Worm (Caenorhabditis elegans) whole organism, L4 larva: ENCODE measurements around the gene mlt-4.
"Not testable (repeated sequence)": the region's sequence is repeated elsewhere in the genome, so short reads cannot be mapped to it uniquely, and the experiment has no call there.

Experiments
- D1046.2 ChIP-seq: fragments of 200-800 bp; sonication (Bioruptor generic); IDR thresholded peaks from 2 replicates; pipeline ENCODE4 v1.3.6; 2022; ENCODE audit warnings: missing genetic modification characterization, missing compliant biosample characterization
- F26F4.8 ChIP-seq: fragments of 200-800 bp; sonication (Bioruptor generic); conservative IDR thresholded peaks from 2 replicates; pipeline ENCODE4 v1.3.6; 2022; ENCODE audit warnings: missing genetic modification characterization, missing compliant biosample characterization
- F44E2.7 ChIP-seq: fragments of 200-800 bp; sonication (Bioruptor generic); IDR thresholded peaks from 2 replicates; pipeline ENCODE4 v2.1.2; 2022; ENCODE audit warnings: missing genetic modification characterization, missing compliant biosample characterization
- T26A8.4 ChIP-seq: fragments of 200-800 bp; sonication (Bioruptor generic); IDR thresholded peaks from 2 replicates; pipeline ENCODE4 v1.3.6; 2022; ENCODE audit warnings: missing genetic modification characterization, missing compliant biosample characterization
- Y48G9A.11 ChIP-seq: fragments of 200-800 bp; sonication (Bioruptor generic); IDR thresholded peaks from 2 replicates; pipeline ENCODE4 v1.3.6; 2022; ENCODE audit warnings: missing genetic modification reagents, missing genetic modification characterization, missing compliant biosample characterization
- aha-1 ChIP-seq: fragments of 150-350 bp; peaks from one replicate; lab custom pipeline; 2014; ENCODE audit warnings: missing biosample characterization, missing genetic modification characterization
- aly-2 ChIP-seq: sonication (generic microtip); optimal IDR thresholded peaks from 2 replicates; lab custom pipeline; 2018; ENCODE audit warnings: missing biosample characterization, missing genetic modification characterization
- ama-1 ChIP-seq: fragments of 150-350 bp; optimal IDR thresholded peaks from 2 replicates; lab custom pipeline; 2014; ENCODE audit warnings: inconsistent platforms, mixed read lengths
- ceh-28 ChIP-seq: fragments of 150-350 bp; optimal IDR thresholded peaks from 2 replicates; lab custom pipeline; 2014; ENCODE audit warnings: missing biosample characterization, missing genetic modification reagents, missing genetic modification characterization
- dmd-6 ChIP-seq: fragments of 200-800 bp; sonication (Bioruptor generic); IDR thresholded peaks from 2 replicates; pipeline ENCODE4 v1.3.6; 2022; ENCODE audit warnings: missing genetic modification reagents, missing genetic modification characterization, missing compliant biosample characterization
- dmd-8 ChIP-seq: fragments of 200-800 bp; sonication (Bioruptor generic); IDR thresholded peaks from 2 replicates; pipeline ENCODE4 v1.3.6; 2022; ENCODE audit warnings: missing genetic modification characterization, missing compliant biosample characterization
- dpl-1 ChIP-seq: fragments of 150-350 bp; optimal IDR thresholded peaks from 2 replicates; lab custom pipeline; 2014; ENCODE audit warnings: missing biosample characterization, missing genetic modification reagents, missing genetic modification characterization
- egl-27 ChIP-seq: sonication (generic microtip); optimal IDR thresholded peaks from 3 replicates; lab custom pipeline; 2017; ENCODE audit warnings: missing biosample characterization, missing genetic modification reagents, missing genetic modification characterization
- egl-43 ChIP-seq: fragments of 200-800 bp; sonication (Bioruptor generic); IDR thresholded peaks from 2 replicates; pipeline ENCODE4 v1.3.6; 2022; ENCODE audit warnings: missing genetic modification reagents, missing genetic modification characterization, missing compliant biosample characterization
- hlh-30 ChIP-seq: sonication (generic microtip); optimal IDR thresholded peaks from 2 replicates; lab custom pipeline; 2017; ENCODE audit warnings: antibody characterized with exemption, mild to moderate bottlenecking, missing genetic modification characterization, missing compliant biosample characterization; ENCODE audit not compliant: insufficient read depth
- jun-1 ChIP-seq: fragments of 150-350 bp; optimal IDR thresholded peaks from 2 replicates; lab custom pipeline; 2014; ENCODE audit warnings: missing biosample characterization, missing genetic modification reagents, missing genetic modification characterization
- lim-7 ChIP-seq: fragments of 200-800 bp; sonication (Bioruptor generic); IDR thresholded peaks from 2 replicates; pipeline ENCODE4 v1.3.6; 2022; ENCODE audit warnings: missing genetic modification characterization, missing compliant biosample characterization
- lin-1 ChIP-seq: fragments of 200-800 bp; sonication (Bioruptor generic); IDR thresholded peaks from 2 replicates; pipeline ENCODE4 v1.3.6; 2022; ENCODE audit warnings: missing genetic modification reagents, missing genetic modification characterization, missing compliant biosample characterization
- lin-13 ChIP-seq: fragments of 150-350 bp; optimal IDR thresholded peaks from 2 replicates; lab custom pipeline; 2014; ENCODE audit warnings: missing biosample characterization, missing genetic modification reagents, missing genetic modification characterization
- lin-39 ChIP-seq: fragments of 150-350 bp; optimal IDR thresholded peaks from 2 replicates; lab custom pipeline; 2014; ENCODE audit warnings: missing biosample characterization, missing genetic modification reagents, missing genetic modification characterization
- madf-5 ChIP-seq, 2 experiments: fragments of 200-800 bp; sonication (Bioruptor generic); IDR thresholded peaks; 2 replicates each; pipeline ENCODE4 v1.3.6; 2022; ENCODE audit warnings: missing compliant biosample characterization in 2 of 2, missing genetic modification characterization in 2 of 2
- mxl-3 ChIP-seq: fragments of 200-800 bp; sonication (Bioruptor generic); optimal IDR thresholded peaks from 2 replicates; lab custom pipeline; 2018; ENCODE audit warnings: mild to moderate bottlenecking, missing genetic modification characterization, missing compliant biosample characterization
- nhr-111 ChIP-seq: fragments of 200-800 bp; sonication (Bioruptor generic); optimal IDR thresholded peaks from 2 replicates; lab custom pipeline; 2018; ENCODE audit warnings: mild to moderate bottlenecking, missing genetic modification characterization, missing compliant biosample characterization
- nhr-25 ChIP-seq: sonication (generic microtip); optimal IDR thresholded peaks from 2 replicates; lab custom pipeline; 2017; ENCODE audit warnings: missing genetic modification characterization, mild to moderate bottlenecking, missing compliant biosample characterization, antibody characterized with exemption, moderate library complexity, borderline replicate concordance; ENCODE audit not compliant: insufficient read depth
- nhr-77 ChIP-seq: fragments of 150-350 bp; optimal IDR thresholded peaks from 2 replicates; lab custom pipeline; 2014; ENCODE audit warnings: missing biosample characterization, missing genetic modification characterization
- pha-4 ChIP-seq, 2 experiments: fragments of 150-350 bp in 1 of 2; fragments of 200-800 bp in 1 of 2; sonication (Bioruptor generic) in 1 of 2; IDR thresholded peaks in 1 of 2; optimal IDR thresholded peaks in 1 of 2; 2 replicates each; pipeline versions ENCODE4 v1.3.6 to Lab custom; 2014 to 2022; ENCODE audit warnings: missing genetic modification characterization in 2 of 2, missing genetic modification reagents in 2 of 2, missing biosample characterization in 1 of 2, missing compliant biosample characterization in 1 of 2
- pqm-1 ChIP-seq: sonication (generic microtip); optimal IDR thresholded peaks from 2 replicates; lab custom pipeline; 2017; ENCODE audit warnings: missing biosample characterization, missing genetic modification characterization
- rbr-2 ChIP-seq: sonication (generic microtip); optimal IDR thresholded peaks from 2 replicates; lab custom pipeline; 2016; ENCODE audit warnings: missing genotype, missing genetic modification characterization, missing compliant biosample characterization
- saeg-2 ChIP-seq: fragments of 200-800 bp; sonication (Bioruptor generic); IDR thresholded peaks from 2 replicates; pipeline ENCODE4 v1.3.6; 2022; ENCODE audit warnings: missing genetic modification reagents, missing genetic modification characterization, missing compliant biosample characterization
- sdz-12 ChIP-seq: fragments of 200-800 bp; sonication (Bioruptor generic); optimal IDR thresholded peaks from 2 replicates; lab custom pipeline; 2018; ENCODE audit warnings: mild to moderate bottlenecking, missing genetic modification characterization, missing compliant biosample characterization
- set-16 ChIP-seq: fragments of 200-800 bp; sonication (Bioruptor generic); IDR thresholded peaks from 2 replicates; pipeline ENCODE4 v1.3.6; 2022; ENCODE audit warnings: missing genetic modification reagents, missing genetic modification characterization, missing compliant biosample characterization
- snpc-4 ChIP-seq: fragments of 150-350 bp; optimal IDR thresholded peaks from 2 replicates; lab custom pipeline; 2014; ENCODE audit warnings: missing biosample characterization, missing genetic modification characterization
- spr-1 ChIP-seq: sonication (generic microtip); optimal IDR thresholded peaks from 2 replicates; lab custom pipeline; 2016; ENCODE audit warnings: mild to moderate bottlenecking, missing genetic modification characterization, missing compliant biosample characterization
- unc-130 ChIP-seq: sonication (generic microtip); optimal IDR thresholded peaks from 2 replicates; lab custom pipeline; 2016; ENCODE audit warnings: missing genetic modification reagents, missing genetic modification characterization, missing compliant biosample characterization
- unc-62 ChIP-seq, 3 experiments: fragments of 150-350 bp in 1 of 3; sonication (generic microtip); optimal IDR thresholded peaks in 2 of 3; peaks in 1 of 3; 1 replicate in 1 of 3; 2 replicates in 2 of 3; lab custom pipeline; 2014 to 2017; ENCODE audit warnings: missing biosample characterization in 3 of 3, missing genetic modification characterization in 3 of 3, missing genetic modification reagents in 3 of 3, missing genotype in 1 of 3

The mlt-4 gene

DNA sequence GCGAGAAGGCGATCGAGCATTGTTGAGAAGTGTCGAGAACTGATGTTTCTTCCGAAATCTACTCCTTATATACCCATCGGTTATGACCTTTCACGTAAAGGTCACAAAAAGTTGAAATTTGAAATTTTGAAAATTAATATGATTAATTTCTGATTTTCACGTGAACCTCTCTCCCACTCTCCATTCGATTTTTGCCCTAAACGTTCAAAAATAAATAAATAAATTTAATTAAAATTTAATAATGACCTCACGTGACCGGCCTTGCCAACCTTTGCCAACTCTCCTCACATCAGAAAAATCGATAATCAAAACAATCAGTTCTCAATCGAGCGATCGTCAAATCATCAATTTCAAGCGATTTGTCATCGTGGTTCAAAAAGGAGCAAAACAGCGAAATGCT, 28.2 kb upstream of the mlt-4 start, which contains the start of gene Y113G7C.1:
TSS of gene Y113G7C.1 (plus strand) at position 301 of the 400 bp plus-strand sequence.
- no peak for TF ChIP-seq nhr-77
- peak; percentile 15 for TF ChIP-seq aha-1 (tag; lab: Kevin White, UChicago)

DNA sequence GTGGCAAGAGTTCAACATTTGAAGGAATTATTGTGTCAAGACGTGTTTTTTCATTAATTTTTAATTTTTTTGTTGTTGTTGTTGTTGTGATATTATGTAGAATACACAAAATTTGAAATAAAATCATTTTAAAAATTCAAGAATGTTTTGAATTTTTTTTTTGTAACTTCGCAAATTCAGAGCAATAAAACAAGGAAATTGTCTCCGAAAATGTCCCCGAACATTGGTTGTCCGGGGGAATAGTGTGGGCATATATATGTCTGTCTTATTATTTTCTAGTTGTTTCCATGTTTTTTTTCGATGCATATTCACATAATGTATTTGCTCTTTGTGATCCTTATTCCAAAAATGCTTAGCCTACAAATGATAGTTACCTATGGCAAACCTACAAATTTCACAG, 22.3 kb upstream of the mlt-4 start, which contains the start of gene clec-262:
TSS of gene clec-262 (plus strand) at position 301 of the 400 bp plus-strand sequence.
- TF ChIP-seq pha-4 (GFP tag; IDR thresholded peaks at IDR 0.05; lab: Robert Waterston, UW) (no peak), pha-4 (tag; optimal IDR thresholded peaks at IDR 0.05; lab: Kevin White, UChicago) (no peak), aly-2 (tag; lab: Kevin White, UChicago) (no peak), egl-27 (tag; lab: Kevin White, UChicago) (no peak), Y48G9A.11 (GFP tag; lab: Robert Waterston, UW) (no peak), egl-43 (no peak), T26A8.4 (GFP tag; lab: Robert Waterston, UW) (no peak), dmd-8 (GFP tag; lab: Robert Waterston, UW) (no peak), lin-1 (no peak)

DNA sequence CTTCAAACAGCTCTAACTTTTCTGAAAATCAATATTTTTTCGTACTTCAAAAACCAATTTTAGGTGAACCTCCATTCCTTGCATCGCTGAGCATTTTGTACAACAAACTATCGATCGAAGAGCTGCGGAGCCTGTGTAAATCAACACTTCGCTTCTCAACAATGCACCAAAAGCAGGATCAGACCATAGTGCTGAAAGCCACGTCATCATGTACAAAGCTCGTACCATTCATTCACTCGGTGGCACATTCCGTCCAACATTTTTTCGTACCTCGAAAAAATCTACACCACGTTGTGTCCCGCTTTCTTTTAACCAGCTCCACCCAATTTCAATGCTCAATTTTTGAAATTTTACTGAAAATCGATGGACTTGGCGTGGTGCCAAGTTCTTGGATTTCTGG, 21.4 kb upstream of the mlt-4 start, which contains the start of gene ZC15.10:
TSS of gene ZC15.10 (plus strand) at position 162 of the 400 bp plus-strand sequence.
- 0 out of 2 replicates have a peak, but pooled peaks have one; percentile 53 for TF ChIP-seq F44E2.7 (GFP tag; lab: Robert Waterston, UW)
- peak in 1 of 2 experiments; percentile 67 for TF ChIP-seq unc-62 (GFP tag; optimal IDR thresholded peaks at IDR 0.05 in 1 of 2; lab: Kevin White, UChicago)
- no peak for TF ChIP-seq unc-62 (tag; optimal IDR thresholded peaks at IDR 0.05; lab: Kevin White, UChicago)
- TF ChIP-seq dmd-6 (GFP tag; lab: Robert Waterston, UW) = no peak
- no peak for TF ChIP-seq dpl-1 (GFP tag; lab: Kevin White, UChicago)
- no peak for TF ChIP-seq unc-130 (GFP tag; lab: Kevin White, UChicago)

DNA sequence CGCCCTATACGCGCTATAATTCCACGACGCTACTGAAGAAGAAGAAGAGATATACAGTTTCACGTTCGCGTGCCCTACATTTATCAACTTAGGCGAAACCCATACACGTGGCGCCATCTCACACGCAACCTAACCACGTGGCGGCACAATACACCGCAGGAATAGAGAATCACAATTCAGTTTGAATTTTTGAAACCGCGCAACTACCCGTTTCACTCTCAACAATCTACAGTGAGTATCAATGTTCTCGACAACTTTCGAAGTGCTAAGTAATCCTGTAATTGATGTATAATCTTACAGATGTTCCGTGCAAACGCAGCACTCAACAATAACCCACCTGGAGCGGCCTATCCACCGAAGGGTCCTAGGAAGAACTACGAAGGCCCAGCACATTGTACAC, 16.6 kb upstream of the mlt-4 start, which contains the start of gene ZC15.1:
TSS of gene ZC15.1 (plus strand) at position 301 of the 400 bp plus-strand sequence.
- TF ChIP-seq nhr-111 (GFP tag; lab: Kevin White, UChicago) = no peak
- no peak for TF ChIP-seq sdz-12 (GFP tag; lab: Kevin White, UChicago)
- no peak for TF ChIP-seq lin-39 (tag; lab: Kevin White, UChicago)

DNA sequence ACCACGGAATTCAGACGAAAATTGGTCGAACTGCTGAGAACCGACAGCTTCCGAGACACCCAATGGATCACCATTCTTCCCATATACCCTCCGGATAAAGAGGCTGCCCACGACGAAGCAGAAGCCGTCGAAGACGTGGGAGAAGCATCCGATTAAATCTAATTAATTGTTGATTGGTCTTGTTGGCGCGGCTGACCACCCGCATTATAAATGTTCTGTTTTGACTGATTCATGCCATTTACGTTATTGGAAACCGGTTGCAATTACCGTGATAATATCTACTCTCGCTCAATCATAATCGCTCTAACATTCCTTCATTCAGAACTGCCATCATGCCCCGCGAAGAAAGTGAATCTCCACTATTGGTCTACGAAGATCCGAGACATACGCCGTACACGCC, 14.1 kb upstream of the mlt-4 start, which contains the start of gene ZC15.3:
TSS of gene ZC15.3 (plus strand) at position 301 of the 400 bp plus-strand sequence.
- not testable (repeated sequence) for TF ChIP-seq lim-7 (GFP tag; lab: Robert Waterston, UW); ama-1; pqm-1 (tag; lab: Kevin White, UChicago)
- TF ChIP-seq, all 104 proteins: peak for 0; not testable (repeated sequence) for 104

DNA sequence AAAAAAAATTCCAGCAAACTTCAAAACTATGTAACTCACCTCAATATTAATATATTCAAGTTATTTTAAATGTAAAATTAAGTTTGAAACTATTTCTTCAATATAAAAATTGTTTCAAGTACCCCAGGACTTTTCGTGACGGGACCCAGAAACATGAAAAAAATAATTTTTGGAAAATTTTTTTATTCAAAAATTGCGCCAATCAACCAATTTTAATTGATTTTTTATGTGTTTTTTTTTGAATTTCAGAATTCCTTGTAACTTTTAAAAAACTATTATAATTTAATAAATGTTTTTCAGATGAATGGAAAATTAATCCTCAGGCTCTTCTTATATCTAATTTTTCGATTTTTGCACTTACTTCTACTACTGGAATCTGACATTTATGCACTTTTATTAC, 8.4 kb upstream of the mlt-4 start, which contains the start of gene ZC15.5:
TSS of gene ZC15.5 (plus strand) at position 301 of the 400 bp plus-strand sequence.
- no peak for TF ChIP-seq D1046.2
- TF ChIP-seq madf-5 (GFP tag; IDR thresholded peaks at IDR 0.05; lab: Robert Waterston, UW) = no peak

DNA sequence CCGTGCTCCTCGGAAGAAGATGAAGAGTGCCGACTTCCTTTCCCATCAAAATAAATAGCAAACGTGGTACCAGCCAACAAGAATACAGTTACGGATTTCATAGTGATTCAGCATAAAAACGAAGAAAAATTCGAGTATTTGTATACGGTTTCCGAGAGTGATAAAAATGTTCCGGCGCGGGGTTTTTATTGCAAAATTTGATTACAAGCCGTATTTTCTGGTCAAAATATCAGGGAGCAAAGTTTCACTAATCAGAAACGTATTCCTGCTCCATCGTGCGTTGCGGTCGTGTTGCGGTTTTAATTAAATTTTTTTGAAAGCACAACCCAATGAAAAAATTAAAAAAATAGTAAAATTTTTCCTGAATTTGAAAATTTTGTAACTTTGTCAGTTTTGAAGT, 5.2 kb upstream of the mlt-4 start, which contains the start of gene clec-261:
TSS of gene clec-261 (minus strand) at position 101 of the 400 bp plus-strand sequence.
- TF ChIP-seq spr-1 (tag; lab: Kevin White, UChicago) = no peak
- no peak for TF ChIP-seq saeg-2 (GFP tag; lab: Robert Waterston, UW)
- no peak for TF ChIP-seq dpl-1 (GFP tag; lab: Kevin White, UChicago)
- TF ChIP-seq set-16 = no peak
- no peak for TF ChIP-seq jun-1 (tag; lab: Kevin White, UChicago)
- no peak for TF ChIP-seq egl-43
- no peak for TF ChIP-seq pha-4 (GFP tag; IDR thresholded peaks at IDR 0.05; lab: Robert Waterston, UW)
- no peak for TF ChIP-seq pha-4 (tag; optimal IDR thresholded peaks at IDR 0.05; lab: Kevin White, UChicago)
- no peak for TF ChIP-seq dmd-6 (GFP tag; lab: Robert Waterston, UW)
- no peak for TF ChIP-seq lin-13 (GFP tag; lab: Kevin White, UChicago)
- no peak for TF ChIP-seq lin-1
- no peak for TF ChIP-seq snpc-4 (tag; lab: Kevin White, UChicago)
- no peak for TF ChIP-seq nhr-25 (tag; lab: Kevin White, UChicago)
- no peak for TF ChIP-seq hlh-30 (tag; lab: Kevin White, UChicago)
- TF ChIP-seq egl-27 (tag; lab: Kevin White, UChicago) = no peak
- no peak for TF ChIP-seq F26F4.8 (GFP tag; lab: Robert Waterston, UW)
- no peak for TF ChIP-seq rbr-2 (tag; lab: Kevin White, UChicago)
- TF ChIP-seq ceh-28 (tag; lab: Kevin White, UChicago) = no peak
- TF ChIP-seq nhr-111 (GFP tag; lab: Kevin White, UChicago) = no peak
- TF ChIP-seq mxl-3 (GFP tag; lab: Kevin White, UChicago) = no peak
